Worm (Caenorhabditis elegans) whole organism, L1 larva: ENCODE measurements around the gene F49C12.11.

Experiments used
- C16A3.4 ChIP-seq: fragments of 150-350 bp; optimal IDR thresholded peaks from 2 replicates; lab custom pipeline; 2014; ENCODE audit warnings: missing biosample characterization, missing genetic modification characterization
- F16B12.6 ChIP-seq: fragments of 150-350 bp; optimal IDR thresholded peaks from 2 replicates; lab custom pipeline; 2014; ENCODE audit warnings: missing biosample characterization, missing genetic modification characterization
- dpl-1 ChIP-seq, 3 experiments: fragments of 150-350 bp in 2 of 3; sonication (generic microtip) in 1 of 3; optimal IDR thresholded peaks; 2 replicates each; lab custom pipeline; 2014 to 2017; ENCODE audit warnings: missing biosample characterization in 3 of 3, missing genetic modification characterization in 3 of 3, missing genetic modification reagents in 3 of 3
- efl-1 ChIP-seq, 4 experiments: fragments of 150-350 bp; optimal IDR thresholded peaks in 3 of 4; peaks in 1 of 4; 1 replicate in 1 of 4; 2 replicates in 3 of 4; lab custom pipeline; 2014; ENCODE audit warnings: missing biosample characterization in 2 of 4, missing genetic modification characterization in 2 of 4, missing genetic modification reagents in 2 of 4
- lin-14 ChIP-seq: fragments of 200-800 bp; sonication (Bioruptor generic); optimal IDR thresholded peaks from 2 replicates; lab custom pipeline; 2018; ENCODE audit warnings: mild to moderate bottlenecking, missing genetic modification characterization, moderate library complexity, missing compliant biosample characterization
- lin-35 ChIP-seq, 2 experiments: fragments of 150-350 bp; optimal IDR thresholded peaks; 2 replicates each; lab custom pipeline; 2014; ENCODE audit warnings: missing biosample characterization in 2 of 2, missing genetic modification characterization in 2 of 2, missing genetic modification reagents in 2 of 2
- lsy-2 ChIP-seq, 2 experiments: fragments of 150-350 bp; optimal IDR thresholded peaks; 2 replicates each; lab custom pipeline; 2014; ENCODE audit warnings: missing biosample characterization in 2 of 2, missing genetic modification characterization in 2 of 2
- mdl-1 ChIP-seq, 2 experiments: fragments of 150-350 bp; optimal IDR thresholded peaks; 2 replicates each; lab custom pipeline; 2014 to 2017; ENCODE audit warnings: missing biosample characterization in 2 of 2, missing genetic modification characterization in 2 of 2, inconsistent platforms in 1 of 2
- mep-1 ChIP-seq: fragments of 150-350 bp; optimal IDR thresholded peaks from 2 replicates; lab custom pipeline; 2014; ENCODE audit warnings: missing biosample characterization, missing genetic modification characterization
- nhr-28 ChIP-seq: fragments of 150-350 bp; optimal IDR thresholded peaks from 2 replicates; lab custom pipeline; 2014; ENCODE audit warnings: missing biosample characterization, missing genetic modification characterization
- nhr-71 ChIP-seq: sonication (generic microtip); optimal IDR thresholded peaks from 2 replicates; lab custom pipeline; 2016; ENCODE audit warnings: mild to moderate bottlenecking, missing genetic modification characterization, moderate library complexity, missing compliant biosample characterization
- nhr-85 ChIP-seq: sonication (generic microtip); peaks from one replicate; lab custom pipeline; 2016; ENCODE audit warnings: missing genetic modification characterization, inconsistent platforms, missing compliant biosample characterization
- rnt-1 ChIP-seq: sonication (generic microtip); optimal IDR thresholded peaks from 2 replicates; lab custom pipeline; 2016; ENCODE audit warnings: mild to moderate bottlenecking, missing genetic modification characterization, moderate library complexity, missing compliant biosample characterization
- snu-23 ChIP-seq: sonication (generic microtip); optimal IDR thresholded peaks from 2 replicates; lab custom pipeline; 2016; ENCODE audit warnings: missing genetic modification characterization, missing compliant biosample characterization
- unc-30 ChIP-seq: sonication (generic microtip); optimal IDR thresholded peaks from 2 replicates; lab custom pipeline; 2017; ENCODE audit warnings: missing biosample characterization, missing genetic modification characterization

Gene F49C12.11

DNA sequence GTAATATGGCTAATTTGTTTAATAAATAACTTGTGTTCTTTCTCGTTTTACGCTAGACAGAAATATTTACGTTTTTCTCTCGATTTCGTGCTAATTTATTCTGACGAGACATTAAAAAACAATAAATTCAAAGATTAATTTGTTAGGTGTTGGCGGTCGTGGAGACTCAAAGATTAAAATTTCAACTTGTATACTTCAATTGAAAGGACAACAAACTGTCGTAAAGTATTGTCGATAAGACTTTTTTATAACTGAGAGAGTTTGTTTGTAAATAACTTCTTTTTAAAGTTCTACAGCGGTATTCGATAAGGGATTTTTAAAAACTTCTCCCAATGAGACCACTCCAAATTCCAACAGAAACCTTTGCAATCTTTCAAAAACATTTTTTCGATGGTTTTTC lies 34.5 kb downstream of the F49C12.11 start:
- TF ChIP-seq mdl-1 (tag; optimal IDR thresholded peaks at IDR 0.05; lab: Kevin White, UChicago) (no peak), unc-30 (tag; lab: Kevin White, UChicago) (no peak), nhr-28 (tag; lab: Kevin White, UChicago) (no peak)

DNA sequence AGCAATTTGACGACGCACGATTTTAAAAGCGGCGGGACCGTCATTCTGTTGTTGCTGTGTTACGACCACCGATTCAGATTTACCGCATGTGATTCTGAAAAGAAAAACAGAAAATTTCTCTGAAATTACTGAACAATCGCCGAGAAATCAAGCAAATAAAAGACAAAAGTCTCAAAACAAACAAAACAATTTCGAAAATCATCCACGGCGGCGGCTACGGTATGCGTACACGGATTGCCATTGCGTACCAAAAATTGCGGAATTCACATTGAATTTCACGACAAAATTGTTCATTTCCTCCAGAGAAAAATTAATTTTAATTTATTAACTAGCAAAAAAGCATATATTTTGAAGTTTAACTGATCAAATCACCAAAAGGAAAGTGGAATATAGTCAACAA lies 47.2 kb downstream of the F49C12.11 start, which contains the start of gene pezo-1:
pezo-1 (minus strand) TSS at position 101 of the 400 bp plus-strand sequence.
- TF ChIP-seq lsy-2 (tag; optimal IDR thresholded peaks at IDR 0.05; lab: Kevin White, UChicago) (peak in 1 of 2 experiments; percentile 43), unc-30 (tag; lab: Kevin White, UChicago) (no peak), efl-1 (optimal IDR thresholded peaks at IDR 0.05; lab: Kevin White, UChicago) (no peak), efl-1 (GFP tag; optimal IDR thresholded peaks at IDR 0.05 in 1 of 2; lab: Kevin White, UChicago) (peak in 1 of 2 experiments; percentile 30), F16B12.6 (tag; lab: Kevin White, UChicago) (peak; percentile 6)

DNA sequence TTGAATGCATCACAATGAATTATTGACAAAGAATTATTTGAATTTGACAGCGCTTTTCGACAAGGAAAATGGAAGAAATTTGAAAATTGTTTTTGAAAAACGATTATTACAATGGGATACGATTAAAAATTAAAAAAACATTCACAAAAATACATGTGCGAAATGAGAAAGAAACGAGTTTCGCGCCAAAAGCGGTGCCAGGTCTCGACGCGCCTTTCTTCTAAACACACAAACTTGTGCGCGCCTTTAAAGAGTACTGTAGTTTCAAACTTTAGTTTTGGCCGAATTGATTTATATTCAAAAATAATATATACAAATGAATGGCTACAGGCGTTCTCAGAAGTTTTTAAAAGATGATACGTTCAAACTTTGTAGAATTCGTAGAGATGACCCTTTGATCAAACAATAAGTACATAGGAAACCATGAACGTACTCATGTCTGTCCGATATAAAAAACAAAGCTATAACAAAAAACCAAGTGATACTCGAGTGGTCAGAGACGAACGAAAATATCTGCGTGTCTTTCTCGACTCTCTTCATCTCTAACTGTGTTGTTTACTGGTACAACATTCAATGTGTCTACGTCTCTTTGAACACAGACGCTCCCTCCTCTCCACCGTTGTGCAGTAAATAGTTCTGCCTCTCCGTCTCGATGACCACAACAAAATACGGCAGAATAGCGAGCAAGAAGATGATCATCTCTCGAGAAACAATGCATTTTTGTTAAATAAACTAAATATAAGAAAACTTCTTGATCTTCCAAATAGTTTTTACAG lies 48.9 kb downstream of the F49C12.11 start:
- peak; percentile 41 for TF ChIP-seq snu-23 (GFP tag; lab: Kevin White, UChicago)
- TF ChIP-seq dpl-1 (GFP tag; optimal IDR thresholded peaks at IDR 0.05; lab: Kevin White, UChicago) = no peak
- peak; percentile 36 for TF ChIP-seq rnt-1 (tag; lab: Kevin White, UChicago)
- TF ChIP-seq mep-1 (tag; lab: Kevin White, UChicago) = peak; percentile 16
- peak; percentile 9 for TF ChIP-seq nhr-71 (tag; lab: Kevin White, UChicago)
- no peak for TF ChIP-seq C16A3.4 (tag; lab: Kevin White, UChicago)
- peak in 1 of 2 experiments; percentile 45 for TF ChIP-seq lsy-2 (tag; optimal IDR thresholded peaks at IDR 0.05; lab: Kevin White, UChicago)
- TF ChIP-seq efl-1 (optimal IDR thresholded peaks at IDR 0.05; lab: Kevin White, UChicago) = peak; percentile 19 to 40
- TF ChIP-seq efl-1 (GFP tag; optimal IDR thresholded peaks at IDR 0.05 in 1 of 2; lab: Kevin White, UChicago) = peak in 1 of 2 experiments; percentile 48
- peak in 1 of 2 experiments; percentile 55 for TF ChIP-seq lin-35 (GFP tag; optimal IDR thresholded peaks at IDR 0.05; lab: Kevin White, UChicago)
- TF ChIP-seq nhr-85 (tag; lab: Kevin White, UChicago) = peak; percentile 62
- peak; percentile 59 for TF ChIP-seq lin-14 (GFP tag; lab: Kevin White, UChicago)
- TF ChIP-seq, all 84 proteins: peak for 9
